Comparison of ENCODE assay signal across 1 fruit fly cellular context in genomic region chrX:10543303-10543702, dm6.
TF ChIP-seq lines count a peak whose summit lies in the region.

No protein-coding gene starts in this region.

TF ChIP-seq in whole organism, embryonic, 481 proteins besides CTCF, POLR2A, EP300 and RAD21 (continued from another document and continues in another):
- TF ChIP-seq dmrt99B (tag; optimal IDR thresholded peaks at IDR 0.05; lab: Kevin White, UChicago) = peak; percentile 79
- no peak for TF ChIP-seq Myb (GFP tag; optimal IDR thresholded peaks at IDR 0.05; lab: Kevin White, UChicago)
- peak; percentile 32; the same call in 1 of the 2 replicates for TF ChIP-seq CG1024 (GFP tag; IDR thresholded peaks at IDR 0.05; lab: Robert Waterston, UW)
- TF ChIP-seq CG30431 (GFP tag; optimal IDR thresholded peaks at IDR 0.05; lab: Kevin White, UChicago) = peak; percentile 44
- TF ChIP-seq schlank (tag; optimal IDR thresholded peaks at IDR 0.05; lab: Kevin White, UChicago) = no peak
- TF ChIP-seq phol (tag; optimal IDR thresholded peaks at IDR 0.05; lab: Kevin White, UChicago) = peak; percentile 79
- TF ChIP-seq CG31441 (GFP tag; IDR thresholded peaks at IDR 0.05; lab: Robert Waterston, UW) = peak; percentile 76
- TF ChIP-seq insv (GFP tag; optimal IDR thresholded peaks at IDR 0.05; lab: Kevin White, UChicago) = no peak
- peak; percentile 26 for TF ChIP-seq odd (GFP tag; optimal IDR thresholded peaks at IDR 0.05; lab: Kevin White, UChicago)
- no peak for TF ChIP-seq CG11560 (tag; IDR thresholded peaks at IDR 0.05; lab: Robert Waterston, UW)
- TF ChIP-seq ttk (GFP tag; IDR thresholded peaks at IDR 0.05; lab: Robert Waterston, UW) = peak; percentile 68
- no peak for TF ChIP-seq chm (GFP tag; IDR thresholded peaks at IDR 0.05; lab: Robert Waterston, UW)
- peak; percentile 10 for TF ChIP-seq HLH54F (GFP tag; optimal IDR thresholded peaks at IDR 0.05; lab: Kevin White, UChicago)
- TF ChIP-seq CG8359 (GFP tag; optimal IDR thresholded peaks at IDR 0.05; lab: Kevin White, UChicago; ENCODE audit: borderline replicate concordance) = peak; percentile 3
- no peak for TF ChIP-seq Deaf1 (tag; optimal IDR thresholded peaks at IDR 0.05; lab: Kevin White, UChicago)
- TF ChIP-seq kah (GFP tag; optimal IDR thresholded peaks at IDR 0.05; lab: Kevin White, UChicago) = no peak
- TF ChIP-seq CG10274 (GFP tag; optimal IDR thresholded peaks at IDR 0.05; lab: Kevin White, UChicago) = no peak
- no peak for TF ChIP-seq CG2129 (GFP tag; IDR thresholded peaks at IDR 0.05; lab: Robert Waterston, UW; ENCODE audit: partially characterized antibody)
- no peak for TF ChIP-seq knrl (GFP tag; IDR thresholded peaks at IDR 0.05; lab: Robert Waterston, UW; ENCODE audit: partially characterized antibody)
- peak; percentile 11 for TF ChIP-seq CG6254 (GFP tag; optimal IDR thresholded peaks at IDR 0.05; lab: Kevin White, UChicago)
- peak; percentile 16 for TF ChIP-seq CG9437 (GFP tag; optimal IDR thresholded peaks at IDR 0.05; lab: Kevin White, UChicago)
- peak; percentile 12 for TF ChIP-seq Max (GFP tag; optimal IDR thresholded peaks at IDR 0.05; lab: Kevin White, UChicago)
- no peak for TF ChIP-seq abd-A (tag; optimal IDR thresholded peaks at IDR 0.05; lab: Kevin White, UChicago)
- TF ChIP-seq CG3995 (GFP tag; optimal IDR thresholded peaks at IDR 0.05; lab: Kevin White, UChicago) = no peak
- peak; percentile 4 for TF ChIP-seq dm (GFP tag; optimal IDR thresholded peaks at IDR 0.05; lab: Kevin White, UChicago)
- TF ChIP-seq CG12104 (GFP tag; optimal IDR thresholded peaks at IDR 0.05; lab: Kevin White, UChicago) = peak; percentile 33
- no peak for TF ChIP-seq gfzf (GFP tag; optimal IDR thresholded peaks at IDR 0.05; lab: Kevin White, UChicago)
- no peak for TF ChIP-seq CG4404 (GFP tag; IDR thresholded peaks at IDR 0.05; lab: Robert Waterston, UW)
- peak; percentile 69 for TF ChIP-seq CG9727 (GFP tag; optimal IDR thresholded peaks at IDR 0.05; lab: Kevin White, UChicago)
- TF ChIP-seq Ets97D (GFP tag; optimal IDR thresholded peaks at IDR 0.05; lab: Kevin White, UChicago) = no peak
- no peak for TF ChIP-seq CG6765 (GFP tag; optimal IDR thresholded peaks at IDR 0.05; lab: Kevin White, UChicago)
- TF ChIP-seq CG34422 (GFP tag; IDR thresholded peaks at IDR 0.05; lab: Robert Waterston, UW) = 0 out of 3 replicates have a peak, but pooled peaks have one; percentile 51
- no peak for TF ChIP-seq CG17186 (GFP tag; optimal IDR thresholded peaks at IDR 0.05; lab: Kevin White, UChicago)
- no peak for TF ChIP-seq Dek (tag; optimal IDR thresholded peaks at IDR 0.05; lab: Kevin White, UChicago)
- peak; percentile 73 for TF ChIP-seq CG4424 (GFP tag; optimal IDR thresholded peaks at IDR 0.05; lab: Kevin White, UChicago)
- peak; percentile 35; the same call in 1 of the 2 replicates for TF ChIP-seq onecut (GFP tag; IDR thresholded peaks at IDR 0.05; lab: Robert Waterston, UW)
- peak; percentile 14 for TF ChIP-seq en (GFP tag; optimal IDR thresholded peaks at IDR 0.05; lab: Kevin White, UChicago)
- no peak for TF ChIP-seq CG42726 (GFP tag; IDR thresholded peaks at IDR 0.05; lab: Robert Waterston, UW; ENCODE audit: partially characterized antibody)
- TF ChIP-seq mam (GFP tag; optimal IDR thresholded peaks at IDR 0.05; lab: Kevin White, UChicago) = peak; percentile 20
- peak; percentile 62 for TF ChIP-seq CG13424 (tag; optimal IDR thresholded peaks at IDR 0.05; lab: Kevin White, UChicago)
- TF ChIP-seq Sry-δ (GFP tag; optimal IDR thresholded peaks at IDR 0.05; lab: Kevin White, UChicago) = no peak
- TF ChIP-seq gcm (GFP tag; optimal IDR thresholded peaks at IDR 0.05; lab: Kevin White, UChicago) = peak; percentile 50
- TF ChIP-seq Spps (tag; optimal IDR thresholded peaks at IDR 0.05; lab: Kevin White, UChicago) = peak; percentile 50
- no peak for TF ChIP-seq CG4282 (GFP tag; optimal IDR thresholded peaks at IDR 0.05; lab: Kevin White, UChicago)
- peak; percentile 31 for TF ChIP-seq CG9817 (tag; optimal IDR thresholded peaks at IDR 0.05; lab: Kevin White, UChicago)
- TF ChIP-seq ab (GFP tag; optimal IDR thresholded peaks at IDR 0.05; lab: Kevin White, UChicago) = no peak
- TF ChIP-seq B-H2 (GFP tag; optimal IDR thresholded peaks at IDR 0.05; lab: Kevin White, UChicago) = no peak
- TF ChIP-seq klu (GFP tag; IDR thresholded peaks at IDR 0.05; lab: Robert Waterston, UW) = no peak
- no peak for TF ChIP-seq crol (GFP tag; IDR thresholded peaks at IDR 0.05; lab: Robert Waterston, UW)
- TF ChIP-seq bab2 (GFP tag; optimal IDR thresholded peaks at IDR 0.05; lab: Kevin White, UChicago) = peak; percentile 59
- TF ChIP-seq Dref (GFP tag; IDR thresholded peaks at IDR 0.05; lab: Robert Waterston, UW) = no peak
- peak; percentile 8 for TF ChIP-seq CG11398 (GFP tag; optimal IDR thresholded peaks at IDR 0.05; lab: Kevin White, UChicago)
- peak; percentile 38 for TF ChIP-seq CG15696 (tag; optimal IDR thresholded peaks at IDR 0.05; lab: Kevin White, UChicago)
- no peak for TF ChIP-seq CG6791 (GFP tag; IDR thresholded peaks at IDR 0.05; lab: Robert Waterston, UW; ENCODE audit: partially characterized antibody)
- no peak for TF ChIP-seq Awh (GFP tag; IDR thresholded peaks at IDR 0.05; lab: Robert Waterston, UW)
- no peak for TF ChIP-seq CG7987 (GFP tag; optimal IDR thresholded peaks at IDR 0.05; lab: Kevin White, UChicago)
- TF ChIP-seq lov (optimal IDR thresholded peaks at IDR 0.05; lab: Kevin White, UChicago) = no peak
- no peak for TF ChIP-seq lov (GFP tag; IDR thresholded peaks at IDR 0.05; lab: Robert Waterston, UW)
- TF ChIP-seq bigmax (GFP tag; optimal IDR thresholded peaks at IDR 0.05; lab: Kevin White, UChicago) = no peak
- no peak for TF ChIP-seq ftz-f1 (GFP tag; optimal IDR thresholded peaks at IDR 0.05; lab: Kevin White, UChicago)
- TF ChIP-seq CG14441 (GFP tag; IDR thresholded peaks at IDR 0.05; lab: Robert Waterston, UW) = peak; percentile 44; the same call in 1 of the 2 replicates
- TF ChIP-seq Sox102F (GFP tag; optimal IDR thresholded peaks at IDR 0.05; lab: Kevin White, UChicago) = peak; percentile 81
- TF ChIP-seq ase (GFP tag; IDR thresholded peaks at IDR 0.05; lab: Robert Waterston, UW) = peak; percentile 28; the same call in 1 of the 3 replicates
- TF ChIP-seq ken (GFP tag; IDR thresholded peaks at IDR 0.05; lab: Robert Waterston, UW) = no peak; the same call in 2 of the 3 replicates
- TF ChIP-seq CG11723 (GFP tag; optimal IDR thresholded peaks at IDR 0.05; lab: Kevin White, UChicago) = peak; percentile 24
- TF ChIP-seq lmd (GFP tag; IDR thresholded peaks at IDR 0.05; lab: Robert Waterston, UW) = peak; percentile 58
- no peak for TF ChIP-seq Poxn (GFP tag; IDR thresholded peaks at IDR 0.05; lab: Robert Waterston, UW)
- TF ChIP-seq Sry-β (GFP tag; optimal IDR thresholded peaks at IDR 0.05; lab: Kevin White, UChicago) = no peak
- TF ChIP-seq Oaz (GFP tag; IDR thresholded peaks at IDR 0.05; lab: Robert Waterston, UW) = no peak
- TF ChIP-seq CG12769 (tag; optimal IDR thresholded peaks at IDR 0.05; lab: Kevin White, UChicago) = no peak
- TF ChIP-seq CG4328 (GFP tag; optimal IDR thresholded peaks at IDR 0.05; lab: Kevin White, UChicago) = no peak
- peak; percentile 49 to 60 for TF ChIP-seq dpn (GFP tag; optimal IDR thresholded peaks at IDR 0.05; lab: Kevin White, UChicago)
- peak; percentile 15 for TF ChIP-seq CG12236 (GFP tag; optimal IDR thresholded peaks at IDR 0.05; lab: Kevin White, UChicago)
- no peak for TF ChIP-seq slou (GFP tag; optimal IDR thresholded peaks at IDR 0.05; lab: Kevin White, UChicago)
- TF ChIP-seq CG10209 (GFP tag; optimal IDR thresholded peaks at IDR 0.05; lab: Kevin White, UChicago) = peak; percentile 65
- TF ChIP-seq slbo (GFP tag; IDR thresholded peaks at IDR 0.05; lab: Robert Waterston, UW) = peak; percentile 21; the same call in 1 of the 2 replicates
- TF ChIP-seq CG9797 (GFP tag; optimal IDR thresholded peaks at IDR 0.05; lab: Kevin White, UChicago) = no peak
- TF ChIP-seq fd64A (GFP tag; optimal IDR thresholded peaks at IDR 0.05; lab: Kevin White, UChicago) = no peak
- peak; percentile 32 for TF ChIP-seq CG6654 (GFP tag; optimal IDR thresholded peaks at IDR 0.05; lab: Kevin White, UChicago)
- no peak for TF ChIP-seq sna (GFP tag; IDR thresholded peaks at IDR 0.05; lab: Robert Waterston, UW; ENCODE audit: partially characterized antibody)
- TF ChIP-seq CG7372 (GFP tag; IDR thresholded peaks at IDR 0.05; lab: Robert Waterston, UW) = no peak
- TF ChIP-seq oc (tag; optimal IDR thresholded peaks at IDR 0.05; lab: Kevin White, UChicago) = peak; percentile 36
- TF ChIP-seq mirr (GFP tag; optimal IDR thresholded peaks at IDR 0.05; lab: Kevin White, UChicago) = no peak
- no peak for TF ChIP-seq CG34376 (GFP tag; optimal IDR thresholded peaks at IDR 0.05; lab: Kevin White, UChicago)
- peak; percentile 70 for TF ChIP-seq D19A (tag; optimal IDR thresholded peaks at IDR 0.05; lab: Kevin White, UChicago)
- TF ChIP-seq CG14014 (GFP tag; IDR thresholded peaks at IDR 0.05; lab: Robert Waterston, UW) = peak; percentile 49
- TF ChIP-seq Atf6 (GFP tag; IDR thresholded peaks at IDR 0.05; lab: Robert Waterston, UW) = no peak
- no peak for TF ChIP-seq CHES-1-like (GFP tag; optimal IDR thresholded peaks at IDR 0.05; lab: Kevin White, UChicago)
- TF ChIP-seq CG1647 (GFP tag; optimal IDR thresholded peaks at IDR 0.05; lab: Kevin White, UChicago) = peak; percentile 3
- TF ChIP-seq Hr39 (optimal IDR thresholded peaks at IDR 0.05; lab: Kevin White, UChicago) = no peak
- peak; percentile 2 for TF ChIP-seq jumu (GFP tag; optimal IDR thresholded peaks at IDR 0.05; lab: Kevin White, UChicago)
- no peak for TF ChIP-seq CG31388 (GFP tag; optimal IDR thresholded peaks at IDR 0.05; lab: Kevin White, UChicago)
- TF ChIP-seq bbx (GFP tag; IDR thresholded peaks at IDR 0.05; lab: Robert Waterston, UW; ENCODE audit: partially characterized antibody) = no peak
- peak; percentile 51; the same call in 1 of the 2 replicates for TF ChIP-seq H2.0 (GFP tag; IDR thresholded peaks at IDR 0.05; lab: Robert Waterston, UW)
- TF ChIP-seq zfh1 (GFP tag; IDR thresholded peaks at IDR 0.05; lab: Robert Waterston, UW) = peak; percentile 73
- peak; percentile 79 for TF ChIP-seq CG17361 (GFP tag; IDR thresholded peaks at IDR 0.05; lab: Robert Waterston, UW)
- no peak for TF ChIP-seq pros (GFP tag; optimal IDR thresholded peaks at IDR 0.05; lab: Kevin White, UChicago)
- no peak for TF ChIP-seq vfl (GFP tag; optimal IDR thresholded peaks at IDR 0.05; lab: Kevin White, UChicago)
- no peak for TF ChIP-seq CG13287 (GFP tag; IDR thresholded peaks at IDR 0.05; lab: Robert Waterston, UW; ENCODE audit: partially characterized antibody)
- TF ChIP-seq CrebB (tag; optimal IDR thresholded peaks at IDR 0.05; lab: Kevin White, UChicago) = no peak
- no peak for TF ChIP-seq CG6854 (GFP tag; optimal IDR thresholded peaks at IDR 0.05; lab: Kevin White, UChicago)
- TF ChIP-seq jing (GFP tag; optimal IDR thresholded peaks at IDR 0.05; lab: Kevin White, UChicago) = peak; percentile 52
- no peak for TF ChIP-seq NFAT (GFP tag; IDR thresholded peaks at IDR 0.05; lab: Robert Waterston, UW)
- TF ChIP-seq al (GFP tag; IDR thresholded peaks at IDR 0.05; lab: Robert Waterston, UW) = no peak
- TF ChIP-seq HLHmδ (GFP tag; optimal IDR thresholded peaks at IDR 0.05; lab: Kevin White, UChicago) = no peak
- peak; percentile 34; the same call in 2 of the 4 replicates for TF ChIP-seq Gug (GFP tag; IDR thresholded peaks at IDR 0.05; lab: Robert Waterston, UW)
- TF ChIP-seq C15 (GFP tag; IDR thresholded peaks at IDR 0.05; lab: Robert Waterston, UW) = no peak
- peak; percentile 15 for TF ChIP-seq CG12942 (GFP tag; optimal IDR thresholded peaks at IDR 0.05; lab: Kevin White, UChicago)
- peak; percentile 78 for TF ChIP-seq CG18262 (tag; optimal IDR thresholded peaks at IDR 0.05; lab: Kevin White, UChicago)
- peak; percentile 33 for TF ChIP-seq CG12659 (GFP tag; optimal IDR thresholded peaks at IDR 0.05; lab: Kevin White, UChicago)
- TF ChIP-seq Adf1 (GFP tag; IDR thresholded peaks at IDR 0.05; lab: Robert Waterston, UW) = no peak
- TF ChIP-seq Xrp1 (GFP tag; IDR thresholded peaks at IDR 0.05; lab: Robert Waterston, UW) = peak; percentile 78
- TF ChIP-seq CG11456 (GFP tag; IDR thresholded peaks at IDR 0.05; lab: Robert Waterston, UW) = no peak
- peak; percentile 9 for TF ChIP-seq Lhr (GFP tag; optimal IDR thresholded peaks at IDR 0.05; lab: Kevin White, UChicago)
- TF ChIP-seq Nf-YB (GFP tag; optimal IDR thresholded peaks at IDR 0.05; lab: Kevin White, UChicago) = peak; percentile 5
- TF ChIP-seq vvl (GFP tag; IDR thresholded peaks at IDR 0.05; lab: Robert Waterston, UW) = peak; percentile 65; the same call in 1 of the 2 replicates
- no peak for TF ChIP-seq usp (GFP tag; optimal IDR thresholded peaks at IDR 0.05; lab: Kevin White, UChicago)
- TF ChIP-seq CG10979 (tag; optimal IDR thresholded peaks at IDR 0.05; lab: Kevin White, UChicago) = peak; percentile 74
- peak; percentile 57 for TF ChIP-seq PHDP (tag; optimal IDR thresholded peaks at IDR 0.05; lab: Kevin White, UChicago)
- TF ChIP-seq CG1603 (tag; optimal IDR thresholded peaks at IDR 0.05; lab: Kevin White, UChicago) = peak; percentile 40
- TF ChIP-seq CG3847 (GFP tag; IDR thresholded peaks at IDR 0.05; lab: Robert Waterston, UW) = peak; percentile 31; the same call in 1 of the 2 replicates
- no peak for TF ChIP-seq ato (GFP tag; IDR thresholded peaks at IDR 0.05; lab: Robert Waterston, UW; ENCODE audit: partially characterized antibody)
- TF ChIP-seq Scr (GFP tag; IDR thresholded peaks at IDR 0.05; lab: Robert Waterston, UW; ENCODE audit: partially characterized antibody) = no peak
- TF ChIP-seq Usf (GFP tag; optimal IDR thresholded peaks at IDR 0.05; lab: Kevin White, UChicago) = no peak
- no peak for TF ChIP-seq CG12299 (tag; optimal IDR thresholded peaks at IDR 0.05; lab: Kevin White, UChicago)
- TF ChIP-seq CG2120 (GFP tag; optimal IDR thresholded peaks at IDR 0.05; lab: Kevin White, UChicago) = peak; percentile 55
- 0 out of 2 replicates have a peak, but pooled peaks have one; percentile 34 for TF ChIP-seq CG32767 (GFP tag; IDR thresholded peaks at IDR 0.05; lab: Robert Waterston, UW)
- TF ChIP-seq Sin3A (optimal IDR thresholded peaks at IDR 0.05; lab: Kevin White, UChicago) = no peak
- no peak for TF ChIP-seq MBD-R2 (GFP tag; IDR thresholded peaks at IDR 0.05; lab: Robert Waterston, UW)
- TF ChIP-seq CG4854 (GFP tag; optimal IDR thresholded peaks at IDR 0.05; lab: Kevin White, UChicago) = peak; percentile 13
- TF ChIP-seq CG9609 (GFP tag; optimal IDR thresholded peaks at IDR 0.05; lab: Kevin White, UChicago) = no peak
- no peak for TF ChIP-seq tup (GFP tag; optimal IDR thresholded peaks at IDR 0.05; lab: Kevin White, UChicago)
- peak; percentile 44 for TF ChIP-seq Six4 (GFP tag; optimal IDR thresholded peaks at IDR 0.05; lab: Kevin White, UChicago)
